Worm (Caenorhabditis elegans): ENCODE results near the gene Y43F8B.19.

Gene Y43F8B.19

ce11 chrV:19490461-19490860 lies 21.6 kb downstream of the Y43F8B.19 start, which contains the start of gene Y43F8B.7:
Gene Y43F8B.7, plus strand, starts transcription at chrV:19490761.
- TF ChIP-seq ceh-90 (tag; optimal IDR thresholded peaks at IDR 0.05) (no peak), jun-1 (tag; optimal IDR thresholded peaks at IDR 0.05) (no peak), hpl-2 (GFP tag; optimal IDR thresholded peaks at IDR 0.05) (no peak)

ce11 chrV:19485690-19486089 lies 26.4 kb downstream of the Y43F8B.19 start, which contains the start of gene Y43F8B.18:
Gene Y43F8B.18, plus strand, starts transcription at chrV:19485990.
- TF ChIP-seq pax-3 (tag; optimal IDR thresholded peaks at IDR 0.05): no peak
- TF ChIP-seq ama-1 (optimal IDR thresholded peaks at IDR 0.05): no peak
- TF ChIP-seq nhr-20 (tag; optimal IDR thresholded peaks at IDR 0.05): no peak
- no peak for TF ChIP-seq egl-13 (tag; optimal IDR thresholded peaks at IDR 0.05)
- no peak for TF ChIP-seq skn-1 (tag; optimal IDR thresholded peaks at IDR 0.05)
- no peak for TF ChIP-seq mab-9 (GFP tag; IDR thresholded peaks at IDR 0.05)
- TF ChIP-seq tlp-1 (tag; optimal IDR thresholded peaks at IDR 0.05): no peak
- no peak for TF ChIP-seq lin-39 (tag; optimal IDR thresholded peaks at IDR 0.05)
- no peak for TF ChIP-seq efl-1 (optimal IDR thresholded peaks at IDR 0.05)
- TF ChIP-seq efl-1 (GFP tag; optimal IDR thresholded peaks at IDR 0.05 in 1 of 2): no peak
- no peak for TF ChIP-seq sptf-1 (tag; optimal IDR thresholded peaks at IDR 0.05)
- no peak for TF ChIP-seq F16B12.6 (tag; optimal IDR thresholded peaks at IDR 0.05)
- TF ChIP-seq dsc-1 (tag; optimal IDR thresholded peaks at IDR 0.05): no peak
- TF ChIP-seq fkh-4 (tag; optimal IDR thresholded peaks at IDR 0.05; ENCODE audit: borderline replicate concordance): no peak
- no peak for TF ChIP-seq nhr-28 (tag; optimal IDR thresholded peaks at IDR 0.05)

ce11 chrV:19485261-19485660 lies 26.8 kb downstream of the Y43F8B.19 start, which contains the start of gene Y43F8B.28:
Gene Y43F8B.28, plus strand, starts transcription at chrV:19485319.
- TF ChIP-seq lin-13 (GFP tag; optimal IDR thresholded peaks at IDR 0.05) (no peak), sox-4 (tag; optimal IDR thresholded peaks at IDR 0.05) (no peak), lsy-2 (tag; optimal IDR thresholded peaks at IDR 0.05) (no peak), F16B12.6 (tag; optimal IDR thresholded peaks at IDR 0.05) (no peak), lin-15B (tag; optimal IDR thresholded peaks at IDR 0.05) (no peak), hlh-17 (GFP tag; optimal IDR thresholded peaks at IDR 0.05; ENCODE audit: borderline replicate concordance) (no peak), nhr-11 (tag; optimal IDR thresholded peaks at IDR 0.05) (no peak), unc-86 (tag; optimal IDR thresholded peaks at IDR 0.05) (no peak), isw-1 (GFP tag; IDR thresholded peaks at IDR 0.05) (no peak), nhr-90 (tag; optimal IDR thresholded peaks at IDR 0.05; ENCODE audit: poor library complexity) (no peak), nhr-28 (tag; optimal IDR thresholded peaks at IDR 0.05) (no peak), sptf-1 (tag; optimal IDR thresholded peaks at IDR 0.05) (no peak), snu-23 (GFP tag; optimal IDR thresholded peaks at IDR 0.05) (no peak), nhr-19 (GFP tag; conservative IDR thresholded peaks at IDR 0.05) (no peak), fkh-4 (tag; optimal IDR thresholded peaks at IDR 0.05; ENCODE audit: borderline replicate concordance) (no peak), nhr-85 (tag) (no peak), lin-14 (GFP tag; optimal IDR thresholded peaks at IDR 0.05) (no peak), vab-15 (tag; optimal IDR thresholded peaks at IDR 0.05) (no peak), nhr-47 (tag; optimal IDR thresholded peaks at IDR 0.05) (no peak)

ce11 chrV:19484507-19484906 lies 27.6 kb downstream of the Y43F8B.19 start, which contains the start of gene Y43F8B.17:
Gene Y43F8B.17, plus strand, starts transcription at chrV:19484721.
- peak; percentile 58 for TF ChIP-seq nhr-85 (tag)
- TF ChIP-seq alr-1 (tag; optimal IDR thresholded peaks at IDR 0.05; ENCODE audit: borderline replicate concordance): no peak

- TF ChIP-seq lin-15B (tag; optimal IDR thresholded peaks at IDR 0.05) (no peak), dpl-1 (GFP tag; optimal IDR thresholded peaks at IDR 0.05) (no peak), snu-23 (GFP tag; optimal IDR thresholded peaks at IDR 0.05) (no peak), mef-2 (tag; optimal IDR thresholded peaks at IDR 0.05) (no peak), unc-130 (tag; optimal IDR thresholded peaks at IDR 0.05) (no peak)
Measured at ce11 chrV:19482535-19482934, 29.6 kb downstream of the Y43F8B.19 start, which contains the start of gene Y43F8B.22. Gene Y43F8B.22, plus strand, starts transcription at chrV:19482835.
